Worm (Caenorhabditis elegans) whole organism, late embryonic: ENCODE measurements around the gene frpr-19.
A peak's percentile ranks its signal among the peaks of the same experiment; 100 is the strongest.

Experiments used
- C08G9.2 ChIP-seq: sonication (generic microtip); optimal IDR thresholded peaks from 2 replicates; lab custom pipeline; 2016; ENCODE audit warnings: mild to moderate bottlenecking, missing genetic modification characterization, moderate library complexity, missing compliant biosample characterization
- C38D4.7 ChIP-seq: fragments of 200-800 bp; sonication (Bioruptor generic); optimal IDR thresholded peaks from 2 replicates; lab custom pipeline; 2018; ENCODE audit warnings: mild to moderate bottlenecking, missing genetic modification characterization, moderate library complexity, missing compliant biosample characterization
- F13H6.1 ChIP-seq: sonication (generic microtip); optimal IDR thresholded peaks from 2 replicates; lab custom pipeline; 2016; ENCODE audit warnings: missing genetic modification characterization, missing compliant biosample characterization
- K02D7.2 ChIP-seq: sonication (generic microtip); optimal IDR thresholded peaks from 2 replicates; lab custom pipeline; 2017; ENCODE audit warnings: mild to moderate bottlenecking, missing genetic modification characterization, missing compliant biosample characterization
- K09A11.1 ChIP-seq: sonication (generic microtip); optimal IDR thresholded peaks from 2 replicates; lab custom pipeline; 2017; ENCODE audit warnings: antibody characterized with exemption, mild to moderate bottlenecking, missing genetic modification characterization, missing compliant biosample characterization; ENCODE audit not compliant: insufficient read depth
- Y22D7AL.16 ChIP-seq: sonication (generic microtip); optimal IDR thresholded peaks from 2 replicates; lab custom pipeline; 2016; ENCODE audit warnings: missing genetic modification characterization, missing compliant biosample characterization
- ahr-1 ChIP-seq: sonication (generic microtip); optimal IDR thresholded peaks from 2 replicates; lab custom pipeline; 2016; ENCODE audit warnings: missing genetic modification characterization, missing compliant biosample characterization
- ceh-18 ChIP-seq: sonication (generic microtip); optimal IDR thresholded peaks from 2 replicates; lab custom pipeline; 2016; ENCODE audit warnings: missing genetic modification characterization, missing compliant biosample characterization
- ceh-19 ChIP-seq: fragments of 200-800 bp; sonication (Bioruptor generic); optimal IDR thresholded peaks from 2 replicates; lab custom pipeline; 2018; ENCODE audit warnings: mild to moderate bottlenecking, missing genetic modification characterization, missing compliant biosample characterization
- ceh-24 ChIP-seq: sonication (generic microtip); optimal IDR thresholded peaks from 2 replicates; lab custom pipeline; 2016; ENCODE audit warnings: mild to moderate bottlenecking, missing genetic modification characterization, missing compliant biosample characterization
- ceh-30 ChIP-seq: fragments of 150-350 bp; optimal IDR thresholded peaks from 2 replicates; lab custom pipeline; 2014; ENCODE audit warnings: missing biosample characterization, missing genetic modification characterization
- ceh-31 ChIP-seq: sonication (generic microtip); optimal IDR thresholded peaks from 2 replicates; lab custom pipeline; 2016; ENCODE audit warnings: missing genetic modification characterization, missing compliant biosample characterization
- ceh-48 ChIP-seq: sonication (generic microtip); optimal IDR thresholded peaks from 2 replicates; lab custom pipeline; 2016; ENCODE audit warnings: missing genetic modification characterization, inconsistent platforms, missing compliant biosample characterization
- ceh-9 ChIP-seq: sonication (generic microtip); optimal IDR thresholded peaks from 2 replicates; lab custom pipeline; 2016; ENCODE audit warnings: mild to moderate bottlenecking, missing genetic modification characterization, inconsistent platforms, missing compliant biosample characterization
- che-1 ChIP-seq: sonication (generic microtip); optimal IDR thresholded peaks from 2 replicates; lab custom pipeline; 2016; ENCODE audit warnings: mild to moderate bottlenecking, missing genetic modification characterization, missing compliant biosample characterization
- dve-1 ChIP-seq: sonication (generic microtip); optimal IDR thresholded peaks from 2 replicates; lab custom pipeline; 2017; ENCODE audit warnings: antibody characterized with exemption, mild to moderate bottlenecking, missing genetic modification characterization, missing compliant biosample characterization
- elt-2 ChIP-seq: sonication (generic microtip); optimal IDR thresholded peaks from 2 replicates; lab custom pipeline; 2016; ENCODE audit warnings: missing genetic modification reagents, missing genetic modification characterization, missing compliant biosample characterization
- elt-4 ChIP-seq: sonication (generic microtip); optimal IDR thresholded peaks from 2 replicates; lab custom pipeline; 2016; ENCODE audit warnings: missing genetic modification characterization, missing compliant biosample characterization
- eyg-1 ChIP-seq: sonication (generic microtip); optimal IDR thresholded peaks from 2 replicates; lab custom pipeline; 2016; ENCODE audit warnings: missing genotype, missing genetic modification characterization, missing compliant biosample characterization
- fkh-10 ChIP-seq: fragments of 150-350 bp; optimal IDR thresholded peaks from 2 replicates; lab custom pipeline; 2014; ENCODE audit warnings: missing biosample characterization, missing genetic modification reagents, missing genetic modification characterization
- hlh-30 ChIP-seq: sonication (generic microtip); optimal IDR thresholded peaks from 2 replicates; lab custom pipeline; 2017; ENCODE audit warnings: antibody characterized with exemption, missing genetic modification characterization, missing compliant biosample characterization; ENCODE audit not compliant: insufficient read depth
- hlh-6 ChIP-seq: sonication (generic microtip); optimal IDR thresholded peaks from 2 replicates; lab custom pipeline; 2016; ENCODE audit warnings: missing genotype, missing genetic modification characterization, missing compliant biosample characterization
- hlh-8 ChIP-seq: sonication (generic microtip); optimal IDR thresholded peaks from 2 replicates; lab custom pipeline; 2016; ENCODE audit warnings: missing genotype, missing genetic modification characterization, missing compliant biosample characterization
- lin-11 ChIP-seq: fragments of 200-800 bp; sonication (Bioruptor generic); optimal IDR thresholded peaks from 2 replicates; lab custom pipeline; 2018; ENCODE audit warnings: mild to moderate bottlenecking, missing genetic modification characterization, missing compliant biosample characterization
- madf-2 ChIP-seq: sonication (generic microtip); optimal IDR thresholded peaks from 2 replicates; lab custom pipeline; 2017; ENCODE audit warnings: missing genetic modification characterization, missing compliant biosample characterization
- nfya-1 ChIP-seq: sonication (generic microtip); optimal IDR thresholded peaks from 2 replicates; lab custom pipeline; 2017; ENCODE audit warnings: missing genetic modification characterization, mild to moderate bottlenecking, missing compliant biosample characterization, antibody characterized with exemption, moderate library complexity
- nhr-232 ChIP-seq: sonication (generic microtip); optimal IDR thresholded peaks from 2 replicates; lab custom pipeline; 2016; ENCODE audit warnings: missing genetic modification characterization, missing compliant biosample characterization
- pag-3 ChIP-seq: sonication (generic microtip); optimal IDR thresholded peaks from 2 replicates; lab custom pipeline; 2016; ENCODE audit warnings: missing compliant biosample characterization, missing genetic modification characterization, borderline replicate concordance
- pat-9 ChIP-seq: fragments of 200-800 bp; sonication (Bioruptor generic); optimal IDR thresholded peaks from 2 replicates; lab custom pipeline; 2018; ENCODE audit warnings: mild to moderate bottlenecking, missing genetic modification characterization, moderate library complexity, missing compliant biosample characterization
- pax-1 ChIP-seq: fragments of 150-350 bp; optimal IDR thresholded peaks from 2 replicates; lab custom pipeline; 2014; ENCODE audit warnings: missing biosample characterization, missing genetic modification characterization
- pros-1 ChIP-seq: fragments of 150-350 bp; optimal IDR thresholded peaks from 2 replicates; lab custom pipeline; 2014; ENCODE audit warnings: missing biosample characterization, missing genetic modification reagents, missing genetic modification characterization
- ref-2 ChIP-seq: sonication (generic microtip); optimal IDR thresholded peaks from 2 replicates; lab custom pipeline; 2016; ENCODE audit warnings: missing genetic modification characterization, missing compliant biosample characterization
- syd-9 ChIP-seq: sonication (generic microtip); optimal IDR thresholded peaks from 2 replicates; lab custom pipeline; 2016; ENCODE audit warnings: mild to moderate bottlenecking, missing genetic modification characterization, moderate library complexity, missing compliant biosample characterization
- tbx-2 ChIP-seq: sonication (generic microtip); optimal IDR thresholded peaks from 2 replicates; lab custom pipeline; 2016; ENCODE audit warnings: missing genetic modification characterization, missing compliant biosample characterization
- unc-3 ChIP-seq, 2 experiments: fragments of 200-800 bp in 1 of 2; sonication (Bioruptor generic) in 1 of 2; sonication (generic microtip) in 1 of 2; conservative IDR thresholded peaks in 1 of 2; optimal IDR thresholded peaks in 1 of 2; 2 replicates each; pipeline versions ENCODE4 v1.3.6 to Lab custom; 2016 to 2022; ENCODE audit warnings: missing compliant biosample characterization in 2 of 2, missing genetic modification characterization in 2 of 2, missing genetic modification reagents in 1 of 2
- unc-42 ChIP-seq: sonication (generic microtip); optimal IDR thresholded peaks from 2 replicates; lab custom pipeline; 2016; ENCODE audit warnings: missing genotype, missing genetic modification characterization, missing compliant biosample characterization
- unc-86 ChIP-seq: sonication (generic microtip); optimal IDR thresholded peaks from 2 replicates; lab custom pipeline; 2016; ENCODE audit warnings: missing genetic modification characterization, missing compliant biosample characterization

frpr-19 gene

DNA sequence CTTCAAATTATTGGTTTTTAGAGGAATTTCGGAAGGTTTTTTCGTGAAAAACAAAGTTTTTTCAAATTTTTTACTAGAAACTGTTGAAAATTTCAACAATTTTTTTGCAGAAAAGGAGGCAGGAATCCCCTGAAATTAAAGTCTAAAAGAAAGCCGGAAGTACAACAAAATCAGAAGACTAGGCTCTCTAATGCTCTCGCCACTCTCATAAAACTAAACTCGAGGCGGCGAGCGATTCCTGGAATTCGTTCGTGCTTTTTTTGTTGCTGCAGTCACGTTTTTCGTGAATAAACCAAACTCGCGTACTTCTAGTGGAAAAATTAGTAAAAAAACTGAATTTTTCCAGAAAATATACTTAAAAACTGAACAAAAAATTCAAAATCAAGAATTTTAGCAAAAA, 42.6 kb downstream of the frpr-19 start:
- TF ChIP-seq pat-9 (no peak), ceh-31 (no peak), K02D7.2 (tag; lab: Kevin White, UChicago) (no peak), pag-3 (tag; lab: Kevin White, UChicago) (no peak), ceh-30 (tag; lab: Kevin White, UChicago) (no peak), fkh-10 (no peak), ceh-24 (tag; lab: Kevin White, UChicago) (no peak), C38D4.7 (GFP tag; lab: Kevin White, UChicago) (no peak), syd-9 (tag; lab: Kevin White, UChicago) (no peak), dve-1 (tag; lab: Kevin White, UChicago) (no peak), elt-4 (tag; lab: Kevin White, UChicago) (no peak)

DNA sequence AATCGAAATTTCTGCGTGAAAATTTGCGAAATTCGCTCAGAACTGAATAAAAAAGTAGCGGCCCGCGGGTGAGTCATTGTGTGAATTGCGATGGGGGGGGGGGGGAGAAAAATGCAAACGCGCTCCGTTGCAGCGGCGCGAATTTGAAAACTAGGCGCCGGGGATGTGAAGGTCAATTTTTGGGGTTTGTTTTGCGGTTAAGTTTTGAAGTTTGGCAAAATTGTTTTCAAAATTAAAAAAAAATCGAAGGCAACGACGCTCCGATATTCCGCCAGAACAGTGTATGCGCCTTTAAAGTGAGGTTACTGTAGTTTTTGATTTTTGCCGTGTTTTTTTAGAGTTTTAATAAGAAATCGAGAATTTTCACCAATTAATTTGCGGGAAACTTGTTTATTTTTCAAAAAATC, 43.1 kb downstream of the frpr-19 start:
- no peak for TF ChIP-seq elt-4 (tag; lab: Kevin White, UChicago)
- TF ChIP-seq dve-1 (tag; lab: Kevin White, UChicago): no peak
- TF ChIP-seq tbx-2: peak; percentile 21
- TF ChIP-seq C08G9.2 (tag; lab: Kevin White, UChicago): no peak
- peak; percentile 10 for TF ChIP-seq unc-42 (tag; lab: Kevin White, UChicago)
- TF ChIP-seq fkh-10: no peak
- no peak for TF ChIP-seq unc-3 (GFP tag; conservative IDR thresholded peaks at IDR 0.05; lab: Robert Waterston, UW)
- no peak for TF ChIP-seq unc-3 (tag; optimal IDR thresholded peaks at IDR 0.05; lab: Kevin White, UChicago)
- TF ChIP-seq che-1: peak; percentile 38
- peak; percentile 38 for TF ChIP-seq ceh-31
- TF ChIP-seq hlh-30: no peak
- peak; percentile 5 for TF ChIP-seq madf-2 (tag; lab: Kevin White, UChicago)
- peak; percentile 9 for TF ChIP-seq nfya-1 (tag; lab: Kevin White, UChicago)
- TF ChIP-seq pag-3 (tag; lab: Kevin White, UChicago): no peak
- no peak for TF ChIP-seq F13H6.1 (tag; lab: Kevin White, UChicago)
- no peak for TF ChIP-seq ceh-19 (GFP tag; lab: Kevin White, UChicago)
- peak; percentile 7 for TF ChIP-seq elt-2
- no peak for TF ChIP-seq Y22D7AL.16 (tag; lab: Kevin White, UChicago)
- TF ChIP-seq hlh-8 (tag; lab: Kevin White, UChicago): no peak
- TF ChIP-seq ceh-18 (tag; lab: Kevin White, UChicago): peak; percentile 29
- TF ChIP-seq K09A11.1 (tag; lab: Kevin White, UChicago): no peak
- TF ChIP-seq ceh-30 (tag; lab: Kevin White, UChicago): no peak
- TF ChIP-seq ahr-1 (tag; lab: Kevin White, UChicago): no peak
- TF ChIP-seq nhr-232 (tag; lab: Kevin White, UChicago): no peak
- TF ChIP-seq eyg-1 (tag; lab: Kevin White, UChicago): no peak
- TF ChIP-seq pros-1 (tag; lab: Kevin White, UChicago): no peak
- no peak for TF ChIP-seq ceh-24 (tag; lab: Kevin White, UChicago)
- TF ChIP-seq syd-9 (tag; lab: Kevin White, UChicago): no peak
- TF ChIP-seq ceh-9 (tag; lab: Kevin White, UChicago): no peak
- no peak for TF ChIP-seq ref-2 (tag; lab: Kevin White, UChicago)
- no peak for TF ChIP-seq hlh-6 (tag; lab: Kevin White, UChicago)
- TF ChIP-seq unc-86 (tag; lab: Kevin White, UChicago): peak; percentile 9
- TF ChIP-seq lin-11 (tag; lab: Kevin White, UChicago): no peak

DNA sequence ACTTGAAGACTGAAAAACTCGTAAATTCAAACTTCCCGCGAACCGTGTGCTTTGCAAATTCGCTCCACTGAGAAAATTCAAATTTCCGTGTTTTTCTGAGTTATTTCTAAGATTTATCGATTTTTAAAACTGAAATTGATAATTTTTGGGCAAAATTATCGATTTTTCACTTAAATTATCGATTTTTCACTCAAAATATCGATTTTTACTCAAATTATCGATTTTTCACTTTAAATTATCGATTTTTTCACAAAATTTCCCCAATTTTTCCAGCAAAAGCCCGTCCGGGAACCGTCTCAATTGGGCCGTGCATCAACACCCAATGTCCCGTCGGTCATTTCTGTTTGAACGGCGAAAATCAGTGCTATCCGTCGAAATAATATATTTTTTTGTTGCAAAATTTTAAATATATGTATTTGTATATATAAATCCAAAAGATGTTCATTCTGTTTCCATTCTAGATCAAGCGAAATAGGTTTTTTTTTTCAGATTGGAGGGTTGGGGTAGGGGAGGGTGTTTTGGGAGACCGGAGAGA, 53.9 kb downstream of the frpr-19 start:
- TF ChIP-seq ceh-48 (tag; lab: Kevin White, UChicago): peak; percentile 76
- TF ChIP-seq eyg-1 (tag; lab: Kevin White, UChicago): no peak
- no peak for TF ChIP-seq pax-1
